Worm (Caenorhabditis elegans): Measurements from ENCODE around the gene T05C3.2.
"Not testable (repeated sequence)": the region's sequence is repeated elsewhere in the genome, so short reads cannot be mapped to it uniquely, and the experiment has no call there.

The T05C3.2 gene

ce11 chrV:5493447-5493846 is at the start of gene T05C3.2:
Gene T05C3.2 (plus strand): TSS chrV:5493747.
- no peak for TF ChIP-seq W03F9.2 (tag; optimal IDR thresholded peaks at IDR 0.05)
- no peak for TF ChIP-seq him-1 (tag; optimal IDR thresholded peaks at IDR 0.05)
- TF ChIP-seq dao-5 (tag; optimal IDR thresholded peaks at IDR 0.05), result no peak

ce11 chrV:5444037-5444436 is 49.5 kb upstream of the T05C3.2 start:
- no peak for TF ChIP-seq W03F9.2 (tag; optimal IDR thresholded peaks at IDR 0.05)
- TF ChIP-seq dao-5 (tag; optimal IDR thresholded peaks at IDR 0.05), result no peak
- no peak for TF ChIP-seq him-1 (tag; optimal IDR thresholded peaks at IDR 0.05)

DNA sequence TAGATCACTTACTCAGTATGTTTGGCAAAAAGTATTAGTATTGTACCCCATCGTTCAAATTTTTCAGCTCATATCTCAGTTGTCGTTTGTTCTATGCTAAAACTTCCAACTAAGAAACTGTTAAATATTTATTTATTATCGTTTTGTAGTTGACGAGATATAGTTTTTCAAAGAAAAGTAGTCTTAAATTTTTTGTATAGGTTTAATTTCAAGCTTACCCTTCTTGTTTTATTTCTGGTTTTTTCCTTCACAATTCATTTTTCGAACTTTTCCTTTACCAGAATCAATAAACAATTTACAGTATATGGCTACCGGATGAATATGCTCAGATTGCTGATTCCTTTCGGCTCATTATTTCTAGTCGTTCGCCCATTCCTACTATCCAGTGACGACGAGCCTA is 47.7 kb upstream of the T05C3.2 start, which contains the start of gene F08F3.1:
Gene F08F3.1, plus strand, starts transcription at position 301 of the 400 bp plus-strand sequence.
- TF ChIP-seq W03F9.2 (tag; optimal IDR thresholded peaks at IDR 0.05) (no peak), him-1 (tag; optimal IDR thresholded peaks at IDR 0.05) (no peak), dao-5 (tag; optimal IDR thresholded peaks at IDR 0.05) (no peak)

ce11 chrV:5447057-5447456 is 46.5 kb upstream of the T05C3.2 start:
- TF ChIP-seq dao-5 (tag; optimal IDR thresholded peaks at IDR 0.05), result no peak
- TF ChIP-seq him-1 (tag; optimal IDR thresholded peaks at IDR 0.05), result no peak
- no peak for TF ChIP-seq W03F9.2 (tag; optimal IDR thresholded peaks at IDR 0.05)

DNA sequence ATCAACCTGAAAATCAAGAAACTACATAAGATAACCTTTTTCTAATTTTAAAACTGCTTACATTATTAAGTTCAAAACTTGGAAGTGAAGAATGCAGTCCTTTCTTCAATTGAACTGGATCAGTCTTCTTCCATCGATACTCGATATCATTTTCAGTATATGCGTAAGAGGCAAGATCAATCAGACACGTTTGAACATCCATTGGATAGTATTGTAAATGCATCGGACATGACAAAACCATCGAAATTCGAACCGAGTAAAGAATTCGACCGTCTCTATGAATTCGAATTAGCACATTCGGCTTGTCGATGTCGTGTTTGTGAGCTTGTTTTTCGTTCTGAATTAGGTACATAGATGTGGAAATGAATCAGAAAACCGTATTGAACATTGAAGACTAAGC is 42.8 kb upstream of the T05C3.2 start:
- TF ChIP-seq him-1 (tag; optimal IDR thresholded peaks at IDR 0.05), result no peak
- TF ChIP-seq W03F9.2 (tag; optimal IDR thresholded peaks at IDR 0.05), result no peak
- TF ChIP-seq dao-5 (tag; optimal IDR thresholded peaks at IDR 0.05), result no peak

- no peak for TF ChIP-seq dao-5 (tag; optimal IDR thresholded peaks at IDR 0.05)
- no peak for TF ChIP-seq him-1 (tag; optimal IDR thresholded peaks at IDR 0.05)
- TF ChIP-seq W03F9.2 (tag; optimal IDR thresholded peaks at IDR 0.05), result no peak
Observed at ce11 chrV:5453615-5454014, 39.9 kb upstream of the T05C3.2 start, which contains the start of gene glc-3. Gene glc-3 (minus strand): TSS chrV:5453715.

- TF ChIP-seq dao-5 (tag; optimal IDR thresholded peaks at IDR 0.05) (no peak), him-1 (tag; optimal IDR thresholded peaks at IDR 0.05) (no peak), W03F9.2 (tag; optimal IDR thresholded peaks at IDR 0.05) (no peak)
Observed at ce11 chrV:5454955-5455354, 38.6 kb upstream of the T05C3.2 start.

- TF ChIP-seq W03F9.2 (tag; optimal IDR thresholded peaks at IDR 0.05) (no peak), him-1 (tag; optimal IDR thresholded peaks at IDR 0.05) (no peak), dao-5 (tag; optimal IDR thresholded peaks at IDR 0.05) (no peak)
Observed at ce11 chrV:5459806-5460205, 33.7 kb upstream of the T05C3.2 start, which contains the start of gene ZC317.2. Gene ZC317.2 (plus strand): TSS chrV:5460106.

DNA sequence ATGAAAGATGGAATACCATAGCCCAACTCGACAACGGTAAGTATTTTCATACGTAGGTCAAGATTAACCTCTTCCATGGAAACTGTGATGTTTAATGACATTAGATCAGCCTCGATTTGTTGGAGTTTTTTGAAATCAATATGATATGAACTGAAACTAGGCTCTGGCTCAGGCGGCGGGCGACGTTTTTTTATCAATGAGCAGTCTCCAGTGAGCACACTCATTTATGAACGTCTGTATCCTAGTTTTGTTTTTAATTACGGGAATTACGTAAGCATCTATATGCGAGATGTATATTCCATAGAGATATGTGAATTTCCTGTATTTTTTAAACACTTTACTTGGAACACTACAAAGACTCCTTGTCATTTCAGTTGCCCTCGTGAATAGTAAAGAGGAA is 30.7 kb upstream of the T05C3.2 start, which contains the start of gene srg-67:
Gene srg-67, minus strand, starts transcription at position 101 of the 400 bp plus-strand sequence.
- TF ChIP-seq dao-5 (tag; optimal IDR thresholded peaks at IDR 0.05), result no peak
- no peak for TF ChIP-seq him-1 (tag; optimal IDR thresholded peaks at IDR 0.05)
- TF ChIP-seq W03F9.2 (tag; optimal IDR thresholded peaks at IDR 0.05), result no peak

DNA sequence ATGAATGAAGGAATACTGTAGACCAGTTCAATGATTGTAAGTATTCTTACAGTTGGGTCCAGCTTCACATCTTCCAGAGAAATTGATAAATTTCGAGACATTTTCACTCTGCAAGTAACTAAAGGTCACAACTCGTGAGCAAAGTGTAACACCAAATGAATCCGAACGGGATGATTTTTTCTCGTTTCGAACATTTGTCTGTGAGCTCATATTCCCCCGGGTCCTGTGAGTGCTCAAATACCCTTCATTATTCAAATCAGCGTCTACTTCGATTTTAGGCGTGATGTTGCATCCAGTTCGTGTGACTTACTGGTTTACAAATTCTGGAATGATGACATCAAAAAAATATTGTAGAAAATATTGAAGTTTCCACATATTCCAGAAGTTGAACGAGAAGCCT is 28.2 kb upstream of the T05C3.2 start, which contains the start of gene srg-68:
Gene srg-68, minus strand, starts transcription at position 101 of the 400 bp plus-strand sequence.
- TF ChIP-seq W03F9.2 (tag; optimal IDR thresholded peaks at IDR 0.05), result no peak
- TF ChIP-seq him-1 (tag; optimal IDR thresholded peaks at IDR 0.05), result no peak
- TF ChIP-seq dao-5 (tag; optimal IDR thresholded peaks at IDR 0.05), result no peak

ce11 chrV:5468489-5468888 is 25.1 kb upstream of the T05C3.2 start, which contains the start of gene ZC317.6:
Gene ZC317.6 (minus strand): TSS chrV:5468589.
- TF ChIP-seq W03F9.2, him-1, dao-5 (tag; optimal IDR thresholded peaks at IDR 0.05): not testable (repeated sequence)

ce11 chrV:5470930-5471329 is 22.6 kb upstream of the T05C3.2 start, which contains the start of gene ZC317.7:
Gene ZC317.7 (minus strand): TSS chrV:5471030.
- TF ChIP-seq W03F9.2, dao-5, him-1 (tag; optimal IDR thresholded peaks at IDR 0.05): not testable (repeated sequence)

- TF ChIP-seq W03F9.2 (tag; optimal IDR thresholded peaks at IDR 0.05) (no peak), dao-5 (tag; optimal IDR thresholded peaks at IDR 0.05) (no peak), him-1 (tag; optimal IDR thresholded peaks at IDR 0.05) (no peak)
Observed at ce11 chrV:5477719-5478118, 15.8 kb upstream of the T05C3.2 start.

DNA sequence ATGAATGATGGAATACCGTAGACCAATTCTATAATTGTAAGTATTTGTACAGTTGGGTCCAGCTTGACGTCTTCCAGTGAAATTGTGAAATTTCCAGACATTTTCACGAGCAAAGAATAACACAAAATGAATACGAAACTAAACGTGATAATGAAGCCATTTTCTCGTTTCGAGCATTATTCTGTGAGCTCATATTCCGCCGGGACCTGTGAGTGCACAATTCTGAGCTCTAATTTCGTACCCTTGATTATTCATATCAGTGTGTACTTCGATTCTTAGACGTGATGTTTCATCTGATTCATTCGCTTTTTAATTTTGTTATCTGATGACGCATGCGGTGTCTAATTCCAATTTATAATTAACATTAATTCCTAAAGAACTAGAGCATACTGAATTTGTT is 11.2 kb upstream of the T05C3.2 start, which contains the start of gene srg-66:
Gene srg-66, minus strand, starts transcription at position 101 of the 400 bp plus-strand sequence.
- TF ChIP-seq W03F9.2 (tag; optimal IDR thresholded peaks at IDR 0.05) (no peak), dao-5 (tag; optimal IDR thresholded peaks at IDR 0.05) (no peak), him-1 (tag; optimal IDR thresholded peaks at IDR 0.05) (no peak)

- no peak for TF ChIP-seq him-1 (tag; optimal IDR thresholded peaks at IDR 0.05)
- no peak for TF ChIP-seq dao-5 (tag; optimal IDR thresholded peaks at IDR 0.05)
- TF ChIP-seq W03F9.2 (tag; optimal IDR thresholded peaks at IDR 0.05), result no peak
Observed at ce11 chrV:5484866-5485265, 8.7 kb upstream of the T05C3.2 start, which contains the start of gene srg-65. Gene srg-65 (minus strand): TSS chrV:5484966.
